Fruit fly (Drosophila melanogaster): Measurements from ENCODE around the gene Eig71Eb.
A peak's percentile ranks its signal among the peaks of the same experiment; 100 is the strongest.

Gene Eig71Eb

DNA sequence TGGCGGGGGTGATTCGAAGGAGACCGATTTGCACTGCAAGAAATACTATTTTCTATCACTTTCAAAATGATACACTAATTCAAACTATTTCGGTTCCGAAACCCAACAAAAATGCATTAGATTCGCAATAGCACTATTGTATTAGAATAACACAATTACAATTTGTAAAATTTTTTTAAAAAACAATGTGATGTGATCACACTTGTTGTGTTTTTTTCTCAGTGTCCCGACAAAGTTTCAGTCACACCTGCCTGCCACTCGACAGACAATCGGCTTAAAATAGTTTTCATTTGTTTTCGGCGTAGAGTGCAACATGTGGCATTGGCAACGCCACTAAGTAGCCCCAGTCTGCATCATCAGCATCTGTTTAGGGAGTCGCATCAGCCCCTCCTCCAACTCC is 25.4 kb downstream of the Eig71Eb start (continued):
- TF ChIP-seq ssp (GFP tag; IDR thresholded peaks at IDR 0.05), result peak; percentile 36
- no peak for TF ChIP-seq HmgD (GFP tag; optimal IDR thresholded peaks at IDR 0.05)
- TF ChIP-seq chm (GFP tag; IDR thresholded peaks at IDR 0.05), result peak; percentile 74; the same call in 1 of the 2 replicates
- TF ChIP-seq zfh1 (GFP tag; IDR thresholded peaks at IDR 0.05), result peak; percentile 89
- no peak for TF ChIP-seq Ravus (GFP tag; IDR thresholded peaks at IDR 0.05)
- TF ChIP-seq oc (tag; optimal IDR thresholded peaks at IDR 0.05), result peak; percentile 68
- peak; percentile 32; the same call in 1 of the 2 replicates for TF ChIP-seq CG10366 (GFP tag; IDR thresholded peaks at IDR 0.05)
- peak; percentile 54 for TF ChIP-seq Abd-B (GFP tag; optimal IDR thresholded peaks at IDR 0.05)
- TF ChIP-seq crol (GFP tag; IDR thresholded peaks at IDR 0.05), result peak; percentile 64
- peak; percentile 58 for TF ChIP-seq CG16863 (GFP tag; optimal IDR thresholded peaks at IDR 0.05)
- no peak for TF ChIP-seq sc (optimal IDR thresholded peaks at IDR 0.05)
- TF ChIP-seq sc (GFP tag; optimal IDR thresholded peaks at IDR 0.05), result peak; percentile 83
- TF ChIP-seq CG1024 (GFP tag; IDR thresholded peaks at IDR 0.05), result peak; percentile 42
- TF ChIP-seq CG9932 (GFP tag; IDR thresholded peaks at IDR 0.05), result no peak
- peak; percentile 93 for TF ChIP-seq CG10979 (tag; optimal IDR thresholded peaks at IDR 0.05)
- TF ChIP-seq fd102C (GFP tag; optimal IDR thresholded peaks at IDR 0.05), result no peak
- peak; percentile 47 for TF ChIP-seq CG18764 (GFP tag; optimal IDR thresholded peaks at IDR 0.05)
- no peak for TF ChIP-seq BEAF-32 (GFP tag; optimal IDR thresholded peaks at IDR 0.05)
- no peak for TF ChIP-seq NfI (GFP tag; optimal IDR thresholded peaks at IDR 0.05)
- TF ChIP-seq CG9727 (GFP tag; optimal IDR thresholded peaks at IDR 0.05), result peak; percentile 90
- TF ChIP-seq H15 (GFP tag; IDR thresholded peaks at IDR 0.05), result peak; percentile 54; the same call in 1 of the 3 replicates
- no peak for TF ChIP-seq NFAT (GFP tag; IDR thresholded peaks at IDR 0.05)
- no peak for TF ChIP-seq Dfd (GFP tag; optimal IDR thresholded peaks at IDR 0.05)
- TF ChIP-seq CG18011 (GFP tag; optimal IDR thresholded peaks at IDR 0.05), result no peak
- no peak for TF ChIP-seq dm (GFP tag; optimal IDR thresholded peaks at IDR 0.05)
- no peak for TF ChIP-seq kni (GFP tag; optimal IDR thresholded peaks at IDR 0.05)
- no peak for TF ChIP-seq gro (GFP tag; optimal IDR thresholded peaks at IDR 0.05)
- peak; percentile 79; the same call in 2 of the 3 replicates for TF ChIP-seq otp (GFP tag; IDR thresholded peaks at IDR 0.05)
- peak; percentile 76 for TF ChIP-seq CG1602 (GFP tag; optimal IDR thresholded peaks at IDR 0.05)
- TF ChIP-seq Dbx (GFP tag; IDR thresholded peaks at IDR 0.05), result no peak
- TF ChIP-seq gem (tag; optimal IDR thresholded peaks at IDR 0.05), result peak; percentile 87
- no peak for TF ChIP-seq CG17912 (GFP tag; optimal IDR thresholded peaks at IDR 0.05)
- TF ChIP-seq CG10209 (GFP tag; optimal IDR thresholded peaks at IDR 0.05), result peak; percentile 65
- TF ChIP-seq toy (GFP tag; IDR thresholded peaks at IDR 0.05), result no peak
- TF ChIP-seq bowl (GFP tag; IDR thresholded peaks at IDR 0.05), result no peak
- peak; percentile 50; the same call in 1 of the 2 replicates for TF ChIP-seq lmd (GFP tag; IDR thresholded peaks at IDR 0.05)
- peak; percentile 74 for TF ChIP-seq Oli (tag; optimal IDR thresholded peaks at IDR 0.05)
- no peak for TF ChIP-seq Ets97D (GFP tag; optimal IDR thresholded peaks at IDR 0.05)
- no peak for TF ChIP-seq gce (GFP tag; IDR thresholded peaks at IDR 0.05)
- peak; percentile 25 for TF ChIP-seq CG17385 (GFP tag; optimal IDR thresholded peaks at IDR 0.05)
- TF ChIP-seq phol (tag; optimal IDR thresholded peaks at IDR 0.05), result peak; percentile 90
- TF ChIP-seq CG4707 (GFP tag; optimal IDR thresholded peaks at IDR 0.05), result no peak
- TF ChIP-seq CG2202 (tag; optimal IDR thresholded peaks at IDR 0.05), result peak; percentile 85
- TF ChIP-seq unc-4 (GFP tag; IDR thresholded peaks at IDR 0.05; ENCODE audit: partially characterized antibody), result no peak
- TF ChIP-seq gsb (GFP tag; IDR thresholded peaks at IDR 0.05), result no peak
- TF ChIP-seq CG6175 (GFP tag; IDR thresholded peaks at IDR 0.05), result no peak
- no peak for TF ChIP-seq zfh2 (GFP tag; optimal IDR thresholded peaks at IDR 0.05)
- peak; percentile 30; the same call in 1 of the 2 replicates for TF ChIP-seq H2.0 (GFP tag; IDR thresholded peaks at IDR 0.05)
- peak; percentile 66 for TF ChIP-seq nerfin-1 (tag; optimal IDR thresholded peaks at IDR 0.05)
- no peak for TF ChIP-seq pb (GFP tag; optimal IDR thresholded peaks at IDR 0.05)
- TF ChIP-seq CG3995 (GFP tag; optimal IDR thresholded peaks at IDR 0.05), result no peak
- TF ChIP-seq CG5180 (GFP tag; optimal IDR thresholded peaks at IDR 0.05), result peak; percentile 13

Data from whole organism, embryonic.